Fruit fly (Drosophila melanogaster): ENCODE data around the gene CG13917.

CG13917 gene

DNA sequence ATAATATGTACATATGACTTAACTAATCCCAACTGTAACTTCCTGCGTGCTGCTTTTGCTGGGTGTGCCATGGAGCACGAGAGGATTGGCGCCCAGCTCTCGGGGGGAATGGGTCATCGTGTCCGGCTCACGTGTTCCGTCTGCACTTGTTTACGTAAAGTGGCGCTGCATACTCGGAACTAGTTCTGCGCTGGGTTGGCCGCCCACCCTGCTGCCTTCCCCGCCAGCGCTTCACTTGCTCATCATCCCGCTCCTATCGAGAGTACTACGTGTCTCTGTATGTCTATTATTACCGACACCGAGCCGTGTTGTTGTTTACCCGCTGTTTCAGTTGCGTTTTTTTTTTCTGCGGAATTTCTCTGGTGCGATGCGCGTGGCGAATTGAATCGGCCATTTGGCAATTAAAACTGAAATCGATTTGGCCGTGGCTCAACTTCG lies 26.8 kb upstream of the CG13917 start:
- TF ChIP-seq h (optimal IDR thresholded peaks at IDR 0.05) (no peak), Myc (optimal IDR thresholded peaks at IDR 0.05) (no peak), insv (optimal IDR thresholded peaks at IDR 0.05) (no peak), Sin3A (optimal IDR thresholded peaks at IDR 0.05) (no peak), ttk (optimal IDR thresholded peaks at IDR 0.05) (no peak), psq (optimal IDR thresholded peaks at IDR 0.05) (no peak)

DNA sequence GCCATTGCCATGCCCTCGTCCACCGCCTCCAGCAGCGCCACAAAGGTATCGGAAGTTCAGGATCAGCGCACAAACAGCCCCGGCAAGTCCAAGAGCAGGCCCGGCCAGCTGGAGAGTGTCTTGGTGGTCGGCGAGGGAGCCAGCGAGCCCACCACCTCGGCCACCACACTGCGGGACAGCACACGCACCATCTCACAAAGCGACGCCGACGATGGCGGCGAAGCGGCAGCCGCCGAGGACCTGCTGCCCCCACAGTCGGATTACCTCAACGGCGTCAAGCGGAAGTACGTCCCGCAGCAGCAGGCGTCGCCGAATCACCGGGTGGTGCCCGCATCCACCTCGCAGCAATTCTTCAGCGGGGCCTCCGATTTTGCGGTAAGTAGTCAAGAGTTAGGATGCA lies 25.6 kb upstream of the CG13917 start:
- TF ChIP-seq ttk (optimal IDR thresholded peaks at IDR 0.05) = no peak
- no peak for TF ChIP-seq h (optimal IDR thresholded peaks at IDR 0.05)
- TF ChIP-seq psq (optimal IDR thresholded peaks at IDR 0.05) = no peak
- no peak for TF ChIP-seq Sin3A (optimal IDR thresholded peaks at IDR 0.05)
- no peak for TF ChIP-seq Myc (optimal IDR thresholded peaks at IDR 0.05)
- TF ChIP-seq insv (optimal IDR thresholded peaks at IDR 0.05) = no peak

DNA sequence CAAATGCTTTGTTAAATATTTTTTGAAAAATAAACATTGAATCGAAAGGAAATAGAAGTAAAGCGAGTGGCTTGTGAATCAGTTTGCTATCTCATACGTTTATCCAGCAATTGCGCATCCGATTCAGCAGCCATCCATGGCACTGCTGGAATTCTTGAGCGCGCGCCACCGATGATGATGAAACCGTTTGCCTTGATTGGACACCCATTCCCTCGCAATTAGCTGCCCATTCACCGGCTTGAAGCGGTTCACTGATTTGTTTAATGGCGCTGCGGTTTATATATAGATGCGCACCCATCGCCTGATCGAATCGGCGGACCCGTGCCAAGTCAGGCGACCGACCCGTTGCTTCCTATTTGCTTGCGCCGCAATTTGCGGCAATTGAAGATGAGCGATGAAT lies 23.3 kb upstream of the CG13917 start, which contains the start of gene Pcyt2:
Gene Pcyt2 (plus strand): TSS at position 301 of the 400 bp plus-strand sequence.
- TF ChIP-seq Sin3A (optimal IDR thresholded peaks at IDR 0.05) = no peak
- no peak for TF ChIP-seq h (optimal IDR thresholded peaks at IDR 0.05)
- no peak for TF ChIP-seq Myc (optimal IDR thresholded peaks at IDR 0.05)
- TF ChIP-seq insv (optimal IDR thresholded peaks at IDR 0.05) = no peak
- no peak for TF ChIP-seq ttk (optimal IDR thresholded peaks at IDR 0.05)
- no peak for TF ChIP-seq psq (optimal IDR thresholded peaks at IDR 0.05)

DNA sequence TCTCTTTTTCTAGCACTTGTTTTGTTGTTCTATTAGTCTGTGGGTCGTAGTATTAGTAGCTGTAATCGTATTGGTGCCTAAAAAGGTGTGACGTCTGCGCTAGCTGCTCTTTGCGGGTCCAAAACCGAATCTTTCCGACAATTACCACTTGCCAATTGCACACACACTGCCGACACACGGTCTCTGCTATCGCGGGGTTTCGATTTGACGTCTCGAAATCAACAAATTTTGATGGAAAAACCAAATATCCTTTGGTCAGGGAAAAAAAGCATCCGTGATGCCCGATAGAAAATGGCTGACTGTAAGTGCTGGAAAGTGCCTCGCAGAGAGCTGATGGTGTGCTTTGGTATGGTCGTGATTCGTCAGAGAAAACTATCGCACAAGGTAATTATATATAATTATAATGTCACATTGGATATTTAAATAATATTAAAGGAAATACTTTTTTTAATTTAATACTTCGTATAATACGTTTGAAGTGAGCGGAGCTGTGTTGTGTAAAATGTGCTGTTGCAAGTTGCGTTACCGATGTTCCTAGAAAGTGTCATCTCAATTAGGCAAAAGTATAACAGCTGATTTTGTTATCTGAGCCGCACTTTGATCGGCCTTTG lies 18.2 kb upstream of the CG13917 start, which contains the start of the genes Pex10 and CG12099:
Gene Pex10 (plus strand): TSS at position 51 of the 611 bp plus-strand sequence.
Gene CG12099 (minus strand): TSS at position 307 of the 611 bp plus-strand sequence.
- TF ChIP-seq insv (optimal IDR thresholded peaks at IDR 0.05) = no peak
- TF ChIP-seq h (optimal IDR thresholded peaks at IDR 0.05) = no peak
- no peak for TF ChIP-seq ttk (optimal IDR thresholded peaks at IDR 0.05)
- TF ChIP-seq Myc (optimal IDR thresholded peaks at IDR 0.05) = no peak
- TF ChIP-seq psq (optimal IDR thresholded peaks at IDR 0.05) = no peak

DNA sequence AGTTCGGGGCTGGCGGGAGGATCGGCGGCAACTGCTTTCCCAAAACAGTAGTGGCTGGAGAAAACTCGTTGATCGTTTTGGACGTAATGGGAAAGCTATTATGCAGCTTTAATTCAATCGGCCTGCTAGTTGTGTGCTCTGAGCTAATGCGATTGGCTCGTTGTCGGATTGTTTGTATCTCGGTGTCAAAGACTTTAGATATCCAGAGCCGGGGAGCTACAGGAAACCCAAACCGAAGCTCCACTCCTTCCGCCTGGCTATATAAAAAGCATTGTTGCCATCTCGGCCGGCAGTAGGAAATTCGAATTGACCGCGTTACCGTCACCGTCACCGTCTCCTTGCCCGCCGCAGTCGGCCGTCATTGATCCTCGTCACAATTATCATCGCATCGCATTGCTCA lies 11.4 kb upstream of the CG13917 start, which contains the start of gene CG12003:
Gene CG12003 (plus strand): TSS at position 301 of the 400 bp plus-strand sequence.
- TF ChIP-seq h (optimal IDR thresholded peaks at IDR 0.05) = no peak
- TF ChIP-seq Sin3A (optimal IDR thresholded peaks at IDR 0.05) = no peak
- TF ChIP-seq psq (optimal IDR thresholded peaks at IDR 0.05) = no peak

DNA sequence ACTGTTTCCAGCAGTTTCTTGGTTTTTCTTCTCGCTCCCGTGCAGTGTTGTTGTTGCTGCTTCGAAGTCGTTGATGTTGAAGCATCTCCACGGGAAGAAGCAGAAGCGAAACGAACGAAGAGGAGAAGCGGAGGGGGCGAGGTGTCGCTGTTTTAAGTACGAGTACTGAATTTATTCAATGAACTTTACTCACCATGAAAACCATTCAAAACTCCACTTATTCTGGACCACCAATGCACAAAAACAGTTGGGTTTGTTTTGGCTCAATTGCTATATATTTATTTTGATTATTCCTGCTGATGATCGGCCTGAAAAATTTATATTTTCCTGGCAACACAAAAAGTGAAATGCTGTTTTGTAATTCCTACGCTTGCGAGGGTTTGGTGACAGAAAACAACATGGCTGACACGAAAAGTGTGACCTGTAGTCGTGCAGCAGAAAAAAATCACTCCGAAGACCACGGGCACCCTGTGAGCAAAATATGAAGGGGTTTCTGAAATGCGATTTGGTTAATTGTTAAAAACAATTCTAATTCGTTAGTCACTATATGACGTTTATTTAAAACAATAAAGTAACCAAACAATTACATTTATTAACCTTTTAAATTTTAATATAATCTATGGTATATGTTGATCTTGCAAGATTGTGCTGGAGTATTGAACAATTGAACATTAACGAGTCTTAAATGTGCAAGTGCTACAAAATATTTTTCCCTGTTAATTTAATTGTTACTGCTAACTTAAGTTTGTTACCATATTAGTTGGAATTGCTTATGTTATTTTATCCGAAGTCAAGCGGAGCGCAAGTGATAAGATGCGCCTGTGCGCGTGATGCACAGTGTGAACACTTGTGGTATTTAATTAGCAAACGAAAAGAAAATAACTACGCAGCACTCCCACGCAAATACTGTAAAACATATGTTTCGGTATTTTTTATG lies 8.0 kb upstream of the CG13917 start, which contains the start of gene CG7879:
Gene CG7879 (minus strand): TSS at position 384 of the 937 bp plus-strand sequence.
- no peak for TF ChIP-seq Myc (optimal IDR thresholded peaks at IDR 0.05)
- TF ChIP-seq insv (optimal IDR thresholded peaks at IDR 0.05) = no peak
- TF ChIP-seq psq (optimal IDR thresholded peaks at IDR 0.05) = no peak

DNA sequence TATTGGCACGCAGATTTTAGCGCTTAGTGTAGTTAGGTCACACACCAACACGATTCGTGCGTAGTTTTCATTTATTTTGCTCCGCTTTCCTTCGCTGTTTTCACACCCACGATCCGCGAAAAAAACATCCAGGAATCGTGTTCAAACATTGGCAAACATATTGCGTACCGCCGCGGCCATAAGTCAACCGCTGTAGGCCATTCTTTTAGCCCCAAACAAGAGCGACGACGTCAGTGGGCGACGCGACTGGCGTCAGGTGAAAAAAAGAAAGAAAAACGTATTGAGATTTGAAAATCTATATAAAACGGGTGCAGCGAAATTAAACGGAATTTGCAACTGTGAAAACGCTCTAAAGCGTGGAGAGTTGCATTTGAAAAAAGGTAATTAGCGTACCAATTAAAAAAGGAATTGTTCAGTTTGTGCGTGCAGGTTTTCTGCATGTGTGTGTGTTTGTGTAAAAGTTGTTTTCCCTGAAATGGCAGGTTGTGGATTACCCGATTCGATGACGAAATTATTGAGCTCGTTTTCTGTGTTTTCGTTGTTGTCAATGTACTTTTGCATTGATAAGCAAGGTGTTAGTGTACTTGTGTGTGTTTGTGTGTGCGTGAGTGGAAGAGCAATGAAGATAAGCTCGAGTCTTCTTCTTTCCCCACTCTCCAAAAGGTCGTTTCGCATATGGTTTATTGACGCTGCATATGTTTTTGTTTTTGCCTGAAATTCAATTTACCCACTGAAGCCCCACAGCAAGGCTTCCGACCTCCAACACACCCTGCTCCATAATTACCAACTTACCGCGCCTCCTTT lies 7.1 kb upstream of the CG13917 start, which contains the start of gene Tmep:
Gene Tmep (plus strand): TSS at position 20 of the 804 bp plus-strand sequence.
- TF ChIP-seq psq (optimal IDR thresholded peaks at IDR 0.05) = no peak
- no peak for TF ChIP-seq insv (optimal IDR thresholded peaks at IDR 0.05)
- TF ChIP-seq Sin3A (optimal IDR thresholded peaks at IDR 0.05) = no peak
- TF ChIP-seq Myc (optimal IDR thresholded peaks at IDR 0.05) = no peak
- TF ChIP-seq h (optimal IDR thresholded peaks at IDR 0.05) = no peak
- no peak for TF ChIP-seq ttk (optimal IDR thresholded peaks at IDR 0.05)

DNA sequence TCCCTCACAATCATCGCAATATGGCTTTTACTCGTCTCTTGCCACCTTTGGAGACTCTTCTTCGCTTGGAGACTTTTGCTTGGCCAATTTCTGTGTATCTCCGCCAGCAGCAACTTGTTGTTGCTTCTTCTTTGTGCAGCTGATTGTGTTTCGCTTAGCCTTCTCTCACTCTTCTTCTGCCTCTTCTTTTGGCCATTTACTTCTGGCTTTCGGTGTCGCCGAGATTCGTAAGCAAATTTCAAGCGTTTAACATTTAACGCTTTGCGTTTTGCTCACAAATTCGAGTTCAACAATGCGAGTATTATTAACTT lies 6.6 kb upstream of the CG13917 start:
- TF ChIP-seq Myc (optimal IDR thresholded peaks at IDR 0.05) (no peak), psq (optimal IDR thresholded peaks at IDR 0.05) (no peak), h (optimal IDR thresholded peaks at IDR 0.05) (no peak), Sin3A (optimal IDR thresholded peaks at IDR 0.05) (no peak), ttk (optimal IDR thresholded peaks at IDR 0.05) (no peak), insv (optimal IDR thresholded peaks at IDR 0.05) (no peak)

DNA sequence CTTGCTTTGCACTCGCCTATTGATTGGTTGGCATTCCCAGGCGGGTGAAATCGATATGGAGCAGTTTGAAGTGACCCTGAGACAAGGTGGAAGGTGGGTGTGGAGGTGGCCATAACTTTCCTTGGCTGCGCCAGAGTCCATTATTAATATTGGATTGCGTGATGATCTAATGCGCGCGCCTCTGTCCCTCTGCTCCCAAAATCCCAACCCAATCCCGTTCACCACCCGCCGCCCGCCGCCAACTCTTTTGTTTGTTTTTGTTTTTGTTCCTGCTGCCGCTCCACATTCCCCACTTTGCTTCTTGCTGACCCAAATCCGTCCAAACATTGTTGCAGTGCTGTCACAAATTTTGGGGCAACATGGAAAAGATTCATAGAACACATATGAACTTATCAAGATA lies 5.4 kb upstream of the CG13917 start:
- no peak for TF ChIP-seq Myc (optimal IDR thresholded peaks at IDR 0.05)
- no peak for TF ChIP-seq psq (optimal IDR thresholded peaks at IDR 0.05)
- TF ChIP-seq insv (optimal IDR thresholded peaks at IDR 0.05) = no peak
- TF ChIP-seq h (optimal IDR thresholded peaks at IDR 0.05) = no peak
- no peak for TF ChIP-seq Sin3A (optimal IDR thresholded peaks at IDR 0.05)
- TF ChIP-seq ttk (optimal IDR thresholded peaks at IDR 0.05) = no peak

DNA sequence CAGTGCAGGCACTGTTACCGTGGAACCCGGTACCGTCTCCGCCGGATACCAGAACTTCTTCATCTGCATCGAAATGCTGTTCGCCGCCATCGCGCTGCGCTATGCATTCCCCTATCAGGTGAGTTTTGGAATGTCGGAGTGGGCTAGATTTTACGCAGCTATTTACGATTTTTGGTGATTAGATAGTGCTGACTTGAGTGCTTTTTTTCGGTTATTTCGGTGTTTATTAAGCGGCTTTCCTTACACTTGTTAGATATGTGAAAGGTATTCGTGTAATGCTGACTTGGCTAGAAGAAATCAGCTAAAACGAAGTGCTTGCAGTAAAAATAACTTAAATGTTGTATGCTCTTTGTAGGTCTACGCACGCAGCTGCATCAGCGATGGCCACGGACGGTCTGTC lies 3.3 kb upstream of the CG13917 start:
- TF ChIP-seq h (optimal IDR thresholded peaks at IDR 0.05) (no peak), Myc (optimal IDR thresholded peaks at IDR 0.05) (no peak), psq (optimal IDR thresholded peaks at IDR 0.05) (no peak), ttk (optimal IDR thresholded peaks at IDR 0.05) (no peak), Sin3A (optimal IDR thresholded peaks at IDR 0.05) (no peak), insv (optimal IDR thresholded peaks at IDR 0.05) (no peak)

DNA sequence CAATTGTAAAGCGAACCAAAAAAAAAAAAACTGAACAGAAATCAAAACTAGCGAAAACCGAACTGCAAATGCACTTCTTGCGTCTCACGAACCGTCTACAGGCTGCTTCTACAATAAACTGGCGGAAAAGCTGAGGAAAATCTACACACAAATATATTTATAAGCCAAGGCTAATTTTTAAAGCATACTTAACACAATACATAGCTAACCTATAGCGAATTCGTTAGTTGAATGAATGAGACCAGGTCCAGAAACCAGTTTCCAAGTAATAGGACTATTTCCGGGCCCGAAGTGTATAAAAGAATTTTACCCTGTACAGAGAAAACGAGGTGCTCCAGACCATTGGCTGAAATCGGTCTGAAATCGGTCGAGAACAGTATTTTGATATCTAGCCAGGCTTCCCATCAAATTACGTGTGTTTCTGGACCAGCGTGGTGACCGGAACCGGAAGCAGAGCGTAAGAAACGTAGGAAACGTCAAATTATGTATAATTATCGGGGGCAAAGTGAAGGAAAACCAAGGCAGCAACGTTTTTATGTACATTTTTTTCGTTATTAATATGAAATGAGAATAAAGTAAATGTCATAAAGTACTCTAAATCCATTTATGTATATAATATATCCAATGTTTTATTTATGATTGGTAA lies 645 bp upstream of the CG13917 start:
- TF ChIP-seq psq (optimal IDR thresholded peaks at IDR 0.05) (no peak), Myc (optimal IDR thresholded peaks at IDR 0.05) (no peak), h (optimal IDR thresholded peaks at IDR 0.05) (no peak), ttk (optimal IDR thresholded peaks at IDR 0.05) (no peak), Sin3A (optimal IDR thresholded peaks at IDR 0.05) (no peak), insv (optimal IDR thresholded peaks at IDR 0.05) (no peak)
